Worm (Caenorhabditis elegans): ENCODE results near the gene K07F5.12.

DNA sequence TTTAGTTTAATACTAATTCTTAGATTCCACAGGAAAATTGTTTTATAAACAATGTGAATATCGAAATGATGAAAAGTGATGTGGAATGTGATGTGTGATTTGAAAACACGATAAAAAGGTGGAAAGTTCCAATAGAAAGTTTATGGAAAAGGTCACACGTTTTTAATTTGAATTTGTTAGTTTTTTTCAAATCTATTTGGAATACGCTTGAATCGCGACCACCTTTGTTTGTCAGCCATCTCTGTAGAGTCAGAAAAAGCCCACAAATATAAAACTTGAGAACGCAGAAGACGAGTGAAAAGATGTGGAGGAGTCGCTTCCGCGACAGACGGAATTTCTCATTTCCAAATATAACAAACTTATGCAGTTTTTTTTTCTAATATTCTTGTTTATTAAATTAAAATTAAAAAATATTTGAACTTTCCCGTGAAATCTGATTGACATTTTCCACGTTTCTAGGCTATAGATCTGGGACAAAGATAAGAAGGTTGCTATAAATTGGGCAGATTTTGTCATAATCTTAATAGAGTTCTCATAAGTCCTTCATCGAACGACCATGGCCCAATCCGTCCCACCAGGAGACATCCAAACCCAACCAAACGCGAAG lies 14.7 kb upstream of the K07F5.12 start, which contains the start of the genes kin-24 and msp-56:
- TF ChIP-seq ama-1 (optimal IDR thresholded peaks at IDR 0.05) (no peak), tbx-37 (GFP tag; conservative IDR thresholded peaks at IDR 0.05) (no peak), sea-1 (GFP tag; conservative IDR thresholded peaks at IDR 0.05) (no peak), F13C5.2 (tag; optimal IDR thresholded peaks at IDR 0.05) (no peak)

Data from whole organism, early embryonic.